Worm (Caenorhabditis elegans) whole organism, late embryonic: ENCODE measurements around the gene C47E12.13.

Experiments used
- ama-1 ChIP-seq: fragments of 150-350 bp; optimal IDR thresholded peaks from 2 replicates; lab custom pipeline; 2014
- ceh-18 ChIP-seq: sonication (generic microtip); optimal IDR thresholded peaks from 2 replicates; lab custom pipeline; 2016; ENCODE audit warnings: missing genetic modification characterization, missing compliant biosample characterization
- ceh-34 ChIP-seq: sonication (generic microtip); optimal IDR thresholded peaks from 2 replicates; lab custom pipeline; 2016; ENCODE audit warnings: mild to moderate bottlenecking, missing genetic modification characterization, missing compliant biosample characterization
- che-1 ChIP-seq: sonication (generic microtip); optimal IDR thresholded peaks from 2 replicates; lab custom pipeline; 2016; ENCODE audit warnings: mild to moderate bottlenecking, missing genetic modification characterization, missing compliant biosample characterization
- elt-2 ChIP-seq: sonication (generic microtip); optimal IDR thresholded peaks from 2 replicates; lab custom pipeline; 2016; ENCODE audit warnings: missing genetic modification reagents, missing genetic modification characterization, missing compliant biosample characterization
- ets-4 ChIP-seq: sonication (generic microtip); optimal IDR thresholded peaks from 2 replicates; lab custom pipeline; 2016; ENCODE audit warnings: missing genetic modification characterization, missing compliant biosample characterization
- pha-4 ChIP-seq: fragments of 150-350 bp; optimal IDR thresholded peaks from 2 replicates; lab custom pipeline; 2018; ENCODE audit warnings: missing biosample characterization, missing genetic modification reagents, missing genetic modification characterization
- rnt-1 ChIP-seq: sonication (generic microtip); optimal IDR thresholded peaks from 2 replicates; lab custom pipeline; 2016; ENCODE audit warnings: missing genetic modification characterization, missing compliant biosample characterization
- unc-86 ChIP-seq: sonication (generic microtip); optimal IDR thresholded peaks from 2 replicates; lab custom pipeline; 2016; ENCODE audit warnings: missing genetic modification characterization, missing compliant biosample characterization

- no peak for TF ChIP-seq pha-4 (tag; lab: Kevin White, UChicago)
- no peak for TF ChIP-seq che-1 (tag; lab: Kevin White, UChicago)
- no peak for TF ChIP-seq unc-86
- TF ChIP-seq ets-4: no peak
- no peak for TF ChIP-seq ceh-18
- no peak for TF ChIP-seq ceh-34 (tag; lab: Kevin White, UChicago)
- TF ChIP-seq rnt-1 (tag; lab: Kevin White, UChicago): no peak
- TF ChIP-seq elt-2 (tag; lab: Kevin White, UChicago): no peak
- TF ChIP-seq ama-1 (lab: Kevin White, UChicago): no peak
These were observed 19.4 kb upstream of the C47E12.13 start for ce11 chrIV:10026129-10026528.
